Fruit fly (Drosophila melanogaster): ENCODE measurements around the gene CG31097.

The CG31097 gene

DNA sequence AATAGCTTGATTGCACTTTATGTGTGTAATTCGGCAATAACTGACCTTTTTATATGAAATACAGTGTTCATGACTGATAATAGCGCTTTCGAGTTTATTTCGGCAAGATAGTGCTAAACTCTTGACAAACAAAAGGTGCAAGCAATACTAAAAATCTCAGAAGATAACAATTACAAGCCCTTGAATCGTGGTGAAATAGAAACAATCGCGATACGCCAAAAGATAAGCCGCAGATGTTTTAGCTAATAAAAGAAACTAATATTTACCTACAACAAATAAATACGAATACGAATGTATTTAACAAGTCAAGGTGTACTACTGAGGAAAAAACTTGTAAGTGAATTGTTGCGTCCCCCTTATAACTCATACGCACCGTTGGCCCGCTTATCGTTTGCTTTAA lies 22.3 kb downstream of the CG31097 start (continued):
- TF ChIP-seq scrt (GFP tag; optimal IDR thresholded peaks at IDR 0.05) (peak; percentile 55), PHDP (tag; optimal IDR thresholded peaks at IDR 0.05) (peak; percentile 71), CG3281 (GFP tag; optimal IDR thresholded peaks at IDR 0.05) (peak; percentile 50), sens (GFP tag) (peak; percentile 61), lab (GFP tag; optimal IDR thresholded peaks at IDR 0.05) (peak; percentile 81), Max (GFP tag; optimal IDR thresholded peaks at IDR 0.05) (no peak), B-H2 (GFP tag; optimal IDR thresholded peaks at IDR 0.05) (peak; percentile 36), emc (GFP tag; optimal IDR thresholded peaks at IDR 0.05) (no peak), Jarid2 (GFP tag; optimal IDR thresholded peaks at IDR 0.05) (no peak), Hmr (GFP tag; optimal IDR thresholded peaks at IDR 0.05) (peak; percentile 75), Mes4 (GFP tag; optimal IDR thresholded peaks at IDR 0.05) (no peak), CG8924 (tag; optimal IDR thresholded peaks at IDR 0.05) (peak; percentile 27), CG3163 (GFP tag; optimal IDR thresholded peaks at IDR 0.05) (no peak), dm (GFP tag; optimal IDR thresholded peaks at IDR 0.05) (no peak), CG17568 (GFP tag; optimal IDR thresholded peaks at IDR 0.05) (peak; percentile 58), zen2 (GFP tag; IDR thresholded peaks at IDR 0.05; ENCODE audit: partially characterized antibody) (no peak), Fer2 (tag; optimal IDR thresholded peaks at IDR 0.05) (no peak), jing (GFP tag; optimal IDR thresholded peaks at IDR 0.05) (no peak), Stat92E (GFP tag; optimal IDR thresholded peaks at IDR 0.05) (no peak), Hey (tag; optimal IDR thresholded peaks at IDR 0.05) (no peak), salm (tag; optimal IDR thresholded peaks at IDR 0.05) (peak; percentile 10), lilli (GFP tag; optimal IDR thresholded peaks at IDR 0.05) (no peak), Antp (GFP tag; optimal IDR thresholded peaks at IDR 0.05) (no peak), ATbp (GFP tag; optimal IDR thresholded peaks at IDR 0.05) (no peak), CG30431 (GFP tag; optimal IDR thresholded peaks at IDR 0.05) (no peak), CG34376 (GFP tag; optimal IDR thresholded peaks at IDR 0.05) (peak; percentile 47), CG12219 (GFP tag; optimal IDR thresholded peaks at IDR 0.05) (no peak), chinmo (GFP tag; IDR thresholded peaks at IDR 0.05; ENCODE audit: partially characterized antibody) (no peak), bowl (GFP tag; IDR thresholded peaks at IDR 0.05) (no peak), Neu2 (GFP tag; optimal IDR thresholded peaks at IDR 0.05; ENCODE audit: borderline replicate concordance) (no peak), CG15514 (GFP tag; optimal IDR thresholded peaks at IDR 0.05) (peak; percentile 48), CG1602 (GFP tag; optimal IDR thresholded peaks at IDR 0.05) (no peak), Side (GFP tag; optimal IDR thresholded peaks at IDR 0.05) (no peak), CG12155 (GFP tag; optimal IDR thresholded peaks at IDR 0.05) (no peak), CG14014 (GFP tag; IDR thresholded peaks at IDR 0.05) (peak; percentile 37; the same call in 1 of the 2 replicates), gcm2 (GFP tag; optimal IDR thresholded peaks at IDR 0.05) (no peak), Fer3 (tag; optimal IDR thresholded peaks at IDR 0.05) (peak; percentile 54), ssp (GFP tag; IDR thresholded peaks at IDR 0.05) (no peak), CG8765 (GFP tag; IDR thresholded peaks at IDR 0.05) (no peak), eyg (GFP tag; optimal IDR thresholded peaks at IDR 0.05) (peak; percentile 14), CG12659 (GFP tag; optimal IDR thresholded peaks at IDR 0.05) (peak; percentile 23), HmgZ (tag; optimal IDR thresholded peaks at IDR 0.05) (peak; percentile 46), oc (tag; optimal IDR thresholded peaks at IDR 0.05) (no peak), CG4617 (GFP tag; optimal IDR thresholded peaks at IDR 0.05; ENCODE audit: borderline replicate concordance) (no peak), Fer1 (GFP tag; optimal IDR thresholded peaks at IDR 0.05) (peak; percentile 81), cwo (GFP tag; optimal IDR thresholded peaks at IDR 0.05) (peak; percentile 19), CG11398 (GFP tag; optimal IDR thresholded peaks at IDR 0.05) (no peak), CG6765 (GFP tag; optimal IDR thresholded peaks at IDR 0.05) (peak; percentile 68), hkb (optimal IDR thresholded peaks at IDR 0.05) (no peak), hkb (GFP tag; IDR thresholded peaks at IDR 0.05) (peak; percentile 22; the same call in 1 of the 2 replicates), seq (GFP tag; IDR thresholded peaks at IDR 0.05) (no peak)
